Fruit fly (Drosophila melanogaster) whole organism, embryonic: ENCODE measurements around the gene CG1764.

Experiments
- ATbp ChIP-seq: fragments of 200-800 bp; sonication (Bioruptor generic); optimal IDR thresholded peaks from 2 replicates; lab custom pipeline; 2017; ENCODE audit warnings: missing biosample characterization, mild to moderate bottlenecking, missing genetic modification characterization, missing genetic modification reagents
- CG10366 ChIP-seq: fragments of 200-800 bp; sonication (Bioruptor generic); IDR thresholded peaks from 2 replicates; pipeline ENCODE4 v1.3.6; 2022; ENCODE audit warnings: missing biosample characterization, missing genetic modification characterization
- CG11247 ChIP-seq: fragments of 200-800 bp; sonication (Bioruptor generic); IDR thresholded peaks from 2 replicates; pipeline ENCODE4 v1.3.6; 2022; ENCODE audit warnings: missing biosample characterization, missing genetic modification characterization
- CG11398 ChIP-seq: fragments of 200-800 bp; sonication (Bioruptor generic); optimal IDR thresholded peaks from 2 replicates; lab custom pipeline; 2016; ENCODE audit warnings: missing biosample characterization, missing genetic modification characterization
- CG11456 ChIP-seq: fragments of 200-800 bp; sonication (Bioruptor generic); IDR thresholded peaks from 3 replicates; pipeline ENCODE4 v1.3.6; 2022; ENCODE audit warnings: missing biosample characterization, missing genetic modification characterization
- CG11695 ChIP-seq: fragments of 200-800 bp; sonication (Bioruptor generic); IDR thresholded peaks from 3 replicates; pipeline ENCODE4 v1.3.6; 2022; ENCODE audit warnings: missing biosample characterization, missing genetic modification characterization
- CG13296 ChIP-seq: fragments of 200-800 bp; sonication (Bioruptor generic); optimal IDR thresholded peaks from 3 replicates; lab custom pipeline; 2018; ENCODE audit warnings: missing biosample characterization, mild to moderate bottlenecking, missing genetic modification characterization
- CG14050 ChIP-seq: fragments of 200-800 bp; sonication (Bioruptor generic); IDR thresholded peaks from 3 replicates; pipeline ENCODE4 v1.3.6; 2022; ENCODE audit warnings: missing biosample characterization, missing genetic modification characterization
- CG14667 ChIP-seq: fragments of 200-800 bp; sonication (Bioruptor generic); IDR thresholded peaks from 2 replicates; pipeline ENCODE4 v1.3.6; 2022; ENCODE audit warnings: missing biosample characterization, missing genetic modification characterization
- CG15011 ChIP-seq: fragments of 200-800 bp; sonication (Bioruptor generic); optimal IDR thresholded peaks from 3 replicates; lab custom pipeline; 2018; ENCODE audit warnings: missing biosample characterization, mild to moderate bottlenecking, missing genetic modification characterization
- CG2129 ChIP-seq: fragments of 200-800 bp; sonication (Bioruptor generic); IDR thresholded peaks from 2 replicates; pipeline ENCODE4 v1.3.6; 2022; ENCODE audit warnings: missing biosample characterization, missing genetic modification characterization; ENCODE audit not compliant: partially characterized antibody
- CG34224 ChIP-seq: fragments of 200-800 bp; sonication (Bioruptor generic); IDR thresholded peaks from 3 replicates; pipeline ENCODE4 v1.3.6; 2022; ENCODE audit warnings: missing biosample characterization, missing genetic modification characterization; ENCODE audit not compliant: partially characterized antibody
- CG6272 ChIP-seq: fragments of 200-800 bp; sonication (Bioruptor generic); IDR thresholded peaks from 2 replicates; pipeline ENCODE4 v1.3.6; 2022; ENCODE audit warnings: missing biosample characterization, missing genetic modification characterization
- CG6813 ChIP-seq: fragments of 200-800 bp; sonication (Bioruptor generic); optimal IDR thresholded peaks from 2 replicates; lab custom pipeline; 2017; ENCODE audit warnings: missing biosample characterization, missing genetic modification characterization, mild to moderate bottlenecking, moderate library complexity, missing genetic modification reagents
- CG7745 ChIP-seq: fragments of 200-800 bp; sonication (Bioruptor generic); optimal IDR thresholded peaks from 2 replicates; lab custom pipeline; 2018; ENCODE audit warnings: missing biosample characterization, mild to moderate bottlenecking, missing genetic modification characterization, moderate library complexity
- CG8290 ChIP-seq, 3 experiments: fragments of 200-800 bp; sonication (Bioruptor generic); optimal IDR thresholded peaks; 2 replicates each; lab custom pipeline; 2016 to 2019; ENCODE audit warnings: missing biosample characterization in 3 of 3, missing genetic modification characterization in 3 of 3, mild to moderate bottlenecking in 2 of 3, moderate library complexity in 1 of 3
- Chrac-16 ChIP-seq: fragments of 200-800 bp; sonication (Bioruptor generic); optimal IDR thresholded peaks from 3 replicates; lab custom pipeline; 2016; ENCODE audit warnings: missing biosample characterization, missing genetic modification characterization
- CrebB ChIP-seq: fragments of 200-800 bp; sonication (Bioruptor generic); optimal IDR thresholded peaks from 3 replicates; lab custom pipeline; 2018; ENCODE audit warnings: missing biosample characterization, mild to moderate bottlenecking, missing genetic modification characterization
- E2f1 ChIP-seq: fragments of 200-800 bp; sonication (Bioruptor generic); IDR thresholded peaks from 2 replicates; pipeline ENCODE4 v1.3.6; 2022; ENCODE audit warnings: missing biosample characterization, missing genetic modification characterization
- HLH54F ChIP-seq: fragments of 200-800 bp; sonication (Bioruptor generic); optimal IDR thresholded peaks from 3 replicates; lab custom pipeline; 2016; ENCODE audit warnings: missing biosample characterization, missing genetic modification characterization
- Hmr ChIP-seq: fragments of 200-800 bp; sonication (Bioruptor generic); optimal IDR thresholded peaks from 3 replicates; lab custom pipeline; 2017; ENCODE audit warnings: mild to moderate bottlenecking, missing biosample characterization, missing genetic modification reagents, missing genetic modification characterization
- Hsf ChIP-seq: fragments of 200-800 bp; sonication (Bioruptor generic); optimal IDR thresholded peaks from 3 replicates; lab custom pipeline; 2016; ENCODE audit warnings: missing biosample characterization, missing genetic modification characterization
- MTF-1 ChIP-seq: fragments of 200-800 bp; sonication (Bioruptor generic); optimal IDR thresholded peaks from 2 replicates; lab custom pipeline; 2018; ENCODE audit warnings: missing biosample characterization, mild to moderate bottlenecking, missing genetic modification characterization, borderline replicate concordance
- Meics ChIP-seq: fragments of 200-800 bp; sonication (Bioruptor generic); optimal IDR thresholded peaks from 2 replicates; lab custom pipeline; 2017; ENCODE audit warnings: missing biosample characterization, mild to moderate bottlenecking, missing genetic modification characterization
- NFAT ChIP-seq: fragments of 200-800 bp; sonication (Bioruptor generic); IDR thresholded peaks from 2 replicates; pipeline ENCODE4 v1.3.6; 2022; ENCODE audit warnings: missing biosample characterization, missing genetic modification characterization
- Neu2 ChIP-seq: fragments of 200-800 bp; sonication (Bioruptor generic); optimal IDR thresholded peaks from 3 replicates; lab custom pipeline; 2016; ENCODE audit warnings: missing biosample characterization, missing genetic modification characterization, borderline replicate concordance
- Oaz ChIP-seq: fragments of 200-800 bp; sonication (Bioruptor generic); IDR thresholded peaks from 2 replicates; pipeline ENCODE4 v1.3.6; 2022; ENCODE audit warnings: missing biosample characterization, missing genetic modification characterization
- Ravus ChIP-seq: fragments of 200-800 bp; sonication (Bioruptor generic); IDR thresholded peaks from 2 replicates; pipeline ENCODE4 v1.3.6; 2022; ENCODE audit warnings: missing biosample characterization, missing genetic modification characterization
- Rfx ChIP-seq: fragments of 200-800 bp; sonication (Bioruptor generic); IDR thresholded peaks from 2 replicates; pipeline ENCODE4 v1.3.6; 2022; ENCODE audit warnings: missing biosample characterization, missing genetic modification characterization
- Scr ChIP-seq: fragments of 200-800 bp; sonication (Bioruptor generic); IDR thresholded peaks from 2 replicates; pipeline ENCODE4 v1.3.6; 2022; ENCODE audit warnings: missing biosample characterization, missing genetic modification characterization; ENCODE audit not compliant: partially characterized antibody
- Ssrp ChIP-seq: fragments of 200-800 bp; sonication (Bioruptor generic); optimal IDR thresholded peaks from 2 replicates; lab custom pipeline; 2018; ENCODE audit warnings: missing biosample characterization, mild to moderate bottlenecking, missing genetic modification characterization, moderate library complexity
- Xrp1 ChIP-seq: fragments of 200-800 bp; sonication (Bioruptor generic); IDR thresholded peaks from 2 replicates; pipeline ENCODE4 v1.3.6; 2022; ENCODE audit warnings: missing biosample characterization, missing genetic modification characterization
- ase ChIP-seq: fragments of 200-800 bp; sonication (Bioruptor generic); IDR thresholded peaks from 3 replicates; pipeline ENCODE4 v1.3.6; 2022; ENCODE audit warnings: missing biosample characterization, missing genetic modification characterization
- bowl ChIP-seq: fragments of 200-800 bp; sonication (Bioruptor generic); IDR thresholded peaks from 2 replicates; pipeline ENCODE4 v1.3.6; 2022; ENCODE audit warnings: missing biosample characterization, missing genetic modification characterization
- caup ChIP-seq: fragments of 200-800 bp; sonication (Bioruptor generic); optimal IDR thresholded peaks from 3 replicates; lab custom pipeline; 2017; ENCODE audit warnings: missing biosample characterization, mild to moderate bottlenecking, missing genetic modification characterization, moderate library complexity; ENCODE audit not compliant: severe bottlenecking
- da ChIP-seq: fragments of 200-800 bp; sonication (Bioruptor generic); optimal IDR thresholded peaks from 2 replicates; lab custom pipeline; 2016; ENCODE audit warnings: missing biosample characterization, missing genetic modification characterization
- danr ChIP-seq: fragments of 200-800 bp; sonication (Bioruptor generic); IDR thresholded peaks from 2 replicates; pipeline ENCODE4 v1.3.6; 2022; ENCODE audit warnings: missing biosample characterization, missing genetic modification characterization
- dati ChIP-seq: fragments of 200-800 bp; sonication (Bioruptor generic); IDR thresholded peaks from 2 replicates; pipeline ENCODE4 v1.3.6; 2022; ENCODE audit warnings: missing biosample characterization, missing genetic modification characterization
- eyg ChIP-seq: fragments of 200-800 bp; sonication (Bioruptor generic); optimal IDR thresholded peaks from 3 replicates; lab custom pipeline; 2016; ENCODE audit warnings: missing biosample characterization, missing genetic modification characterization
- gfzf ChIP-seq: fragments of 200-800 bp; sonication (Bioruptor generic); optimal IDR thresholded peaks from 2 replicates; lab custom pipeline; 2016; ENCODE audit warnings: missing biosample characterization, mild to moderate bottlenecking, missing genetic modification characterization, moderate library complexity
- h ChIP-seq: fragments of >200 bp; optimal IDR thresholded peaks from 2 replicates; lab custom pipeline; 2017
- jumu ChIP-seq: fragments of 200-800 bp; sonication (Bioruptor generic); optimal IDR thresholded peaks from 3 replicates; lab custom pipeline; 2016; ENCODE audit warnings: missing biosample characterization, missing genetic modification characterization
- kay ChIP-seq: fragments of 200-800 bp; sonication (Bioruptor generic); optimal IDR thresholded peaks from 2 replicates; lab custom pipeline; 2016; ENCODE audit warnings: missing biosample characterization, missing genetic modification characterization
- lilli ChIP-seq: fragments of 200-800 bp; sonication (Bioruptor generic); optimal IDR thresholded peaks from 3 replicates; lab custom pipeline; 2016; ENCODE audit warnings: missing biosample characterization, missing genetic modification characterization
- nerfin-1 ChIP-seq: fragments of 200-800 bp; sonication (Bioruptor generic); optimal IDR thresholded peaks from 3 replicates; lab custom pipeline; 2019; ENCODE audit warnings: missing biosample characterization, mild to moderate bottlenecking, missing genetic modification characterization, moderate library complexity
- pan ChIP-seq, 4 experiments: fragments of >200 bp in 3 of 4; fragments of 200-800 bp in 1 of 4; sonication (Bioruptor generic) in 1 of 4; optimal IDR thresholded peaks in 3 of 4; IDR thresholded peaks in 1 of 4; 2 replicates each; pipeline versions ENCODE4 v1.3.6 to Lab custom; 2017 to 2022; ENCODE audit warnings: missing biosample characterization in 2 of 4, missing genetic modification characterization in 2 of 4, mixed read lengths in 1 of 4
- peb ChIP-seq: fragments of 200-800 bp; sonication (Bioruptor generic); IDR thresholded peaks from 2 replicates; pipeline ENCODE4 v1.3.6; 2022; ENCODE audit warnings: missing biosample characterization, missing genetic modification characterization
- ro ChIP-seq: fragments of 200-800 bp; sonication (Bioruptor generic); IDR thresholded peaks from 2 replicates; pipeline ENCODE4 v1.3.6; 2022; ENCODE audit warnings: missing biosample characterization, missing genetic modification characterization
- sr ChIP-seq: fragments of 200-800 bp; sonication (Bioruptor generic); IDR thresholded peaks from 3 replicates; pipeline ENCODE4 v1.3.6; 2022; ENCODE audit warnings: missing biosample characterization, missing genetic modification characterization
- usp ChIP-seq: fragments of >200 bp; optimal IDR thresholded peaks from 2 replicates; lab custom pipeline; 2017; ENCODE audit warnings: missing biosample characterization, missing genetic modification characterization

The CG1764 gene

dm6 chrX:13251310-13251709 lies 50.9 kb downstream of the CG1764 start (continued):
- TF ChIP-seq Xrp1 (GFP tag; lab: Robert Waterston, UW) (peak; percentile 81), CG2129 (GFP tag; lab: Robert Waterston, UW) (no peak), Ssrp (peak; percentile 67), eyg (peak; percentile 70), CG34224 (GFP tag; lab: Robert Waterston, UW) (no peak), CG7745 (tag; lab: Kevin White, UChicago) (no peak), CG13296 (GFP tag; lab: Kevin White, UChicago) (peak; percentile 43), kay (GFP tag; lab: Kevin White, UChicago) (peak; percentile 41), caup (peak; percentile 62), CG10366 (peak; percentile 83), Rfx (GFP tag; lab: Robert Waterston, UW) (peak; percentile 84), CG8290 (GFP tag; optimal IDR thresholded peaks at IDR 0.05; lab: Kevin White, UChicago) (peak; percentile 49), CG8290 (tag; optimal IDR thresholded peaks at IDR 0.05; lab: Kevin White, UChicago) (peak in 1 of 2 experiments; percentile 94), da (GFP tag; lab: Kevin White, UChicago) (peak; percentile 34), ATbp (GFP tag; lab: Kevin White, UChicago) (peak; percentile 88), jumu (GFP tag; lab: Kevin White, UChicago) (peak; percentile 89), Neu2 (GFP tag; lab: Kevin White, UChicago) (no peak), h (lab: Kevin White, UChicago) (no peak), NFAT (peak; percentile 47), Scr (GFP tag; lab: Robert Waterston, UW) (no peak), nerfin-1 (tag; lab: Kevin White, UChicago) (peak; percentile 74), CG14667 (GFP tag; lab: Robert Waterston, UW) (peak; percentile 53; the same call in 1 of the 2 replicates), Meics (GFP tag; lab: Kevin White, UChicago) (peak; percentile 71), CG14050 (0 out of 3 replicates have a peak, but pooled peaks have one; percentile 51), E2f1 (GFP tag; lab: Robert Waterston, UW) (peak; percentile 73), CG15011 (peak; percentile 33), pan (optimal IDR thresholded peaks at IDR 0.05; lab: Kevin White, UChicago) (no peak), pan (GFP tag; optimal IDR thresholded peaks at IDR 0.05 in 1 of 2, IDR thresholded peaks at IDR 0.05 in 1 of 2) (peak in 1 of 2 experiments; percentile 76), gfzf (GFP tag; lab: Kevin White, UChicago) (no peak), HLH54F (GFP tag; lab: Kevin White, UChicago) (peak; percentile 51), Oaz (GFP tag; lab: Robert Waterston, UW) (0 out of 2 replicates have a peak, but pooled peaks have one; percentile 46), sr (GFP tag; lab: Robert Waterston, UW) (peak; percentile 68; the same call in 1 of the 3 replicates), CG11247 (GFP tag; lab: Robert Waterston, UW) (peak; percentile 60; the same call in 1 of the 2 replicates), CG11398 (GFP tag; lab: Kevin White, UChicago) (peak; percentile 53), Chrac-16 (GFP tag; lab: Kevin White, UChicago) (peak; percentile 47), Hsf (GFP tag; lab: Kevin White, UChicago) (peak; percentile 75), Ravus (GFP tag; lab: Robert Waterston, UW) (no peak), danr (GFP tag; lab: Robert Waterston, UW) (0 out of 2 replicates have a peak, but pooled peaks have one; percentile 42), CG11695 (GFP tag; lab: Robert Waterston, UW) (peak; percentile 61), peb (GFP tag; lab: Robert Waterston, UW) (peak; percentile 62), bowl (GFP tag; lab: Robert Waterston, UW) (no peak), ro (GFP tag; lab: Robert Waterston, UW) (0 out of 2 replicates have a peak, but pooled peaks have one; percentile 29), CrebB (peak; percentile 62), CG6813 (GFP tag; lab: Kevin White, UChicago) (peak; percentile 67), dati (GFP tag; lab: Robert Waterston, UW) (peak; percentile 61; the same call in 1 of the 2 replicates), lilli (peak; percentile 89), CG6272 (GFP tag; lab: Robert Waterston, UW) (peak; percentile 63), Hmr (GFP tag; lab: Kevin White, UChicago) (peak; percentile 69), ase (peak; percentile 75), usp (GFP tag; lab: Kevin White, UChicago) (no peak), MTF-1 (GFP tag; lab: Kevin White, UChicago) (peak; percentile 45), CG11456 (GFP tag; lab: Robert Waterston, UW) (peak; percentile 79; the same call in 2 of the 3 replicates)
